Fruit fly (Drosophila melanogaster) S2 (cell line): ENCODE measurements around the gene CG3769.

ENCODE experiments used
- CG8478 ChIP-seq: fragments of >200 bp; optimal IDR thresholded peaks from 2 replicates; lab custom pipeline; 2018
- CTCF ChIP-seq, 2 experiments: fragments of >200 bp; optimal IDR thresholded peaks; 2 replicates each; lab custom pipeline; 2018

DNA sequence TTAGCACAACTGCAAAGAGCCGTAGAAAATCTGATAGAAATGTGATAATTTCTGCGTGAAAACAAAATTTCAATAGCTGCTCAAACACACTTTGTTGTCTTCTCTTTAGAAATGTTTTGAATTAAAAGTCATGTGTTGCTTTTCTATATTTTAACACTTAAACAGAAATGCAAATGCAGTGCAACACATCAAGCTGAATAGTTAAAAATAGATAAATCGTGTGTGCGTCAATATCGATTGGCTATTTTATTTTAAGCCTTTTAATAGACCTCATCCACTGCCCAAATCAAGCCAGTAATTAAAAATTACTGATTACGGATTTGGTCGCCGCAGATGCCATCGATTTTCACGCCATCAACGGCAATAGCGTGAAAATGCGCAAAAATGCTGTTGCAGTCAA lies 37.3 kb upstream of the CG3769 start, which contains the start of gene CG4438:
- TF ChIP-seq CTCF (optimal IDR thresholded peaks at IDR 0.05; lab: Kevin White, UChicago) (no peak), CG8478 (lab: Kevin White, UChicago) (no peak)
